Fruit fly (Drosophila melanogaster) whole organism, pupa: ENCODE results near the gene Cad88C.
A peak's percentile ranks its signal among the peaks of the same experiment; 100 is the strongest.

Experiments used
- CG10348 ChIP-seq: fragments of 200-800 bp; sonication (Bioruptor generic); IDR thresholded peaks from 2 replicates; pipeline ENCODE4 v1.3.6; 2022; ENCODE audit warnings: missing biosample characterization, missing genetic modification characterization
- CG12605 ChIP-seq: fragments of 200-800 bp; sonication (Bioruptor generic); IDR thresholded peaks from 2 replicates; pipeline ENCODE4 v1.3.6; 2022; ENCODE audit warnings: missing biosample characterization, missing genetic modification characterization
- CG13204 ChIP-seq: fragments of 200-800 bp; sonication (Bioruptor generic); optimal IDR thresholded peaks from 2 replicates; lab custom pipeline; 2018; ENCODE audit warnings: missing biosample characterization, mild to moderate bottlenecking, missing genetic modification characterization, moderate library complexity
- CG14655 ChIP-seq: fragments of 200-800 bp; sonication (Bioruptor generic); optimal IDR thresholded peaks from 3 replicates; lab custom pipeline; 2017; ENCODE audit warnings: mild to moderate bottlenecking, missing biosample characterization, missing genetic modification reagents, missing genetic modification characterization
- CG15710 ChIP-seq: fragments of 200-800 bp; sonication (Bioruptor generic); optimal IDR thresholded peaks from 2 replicates; lab custom pipeline; 2018; ENCODE audit warnings: missing biosample characterization, mild to moderate bottlenecking, missing genetic modification characterization, moderate library complexity
- CG17806 ChIP-seq: fragments of 200-800 bp; sonication (Bioruptor generic); optimal IDR thresholded peaks from 2 replicates; lab custom pipeline; 2018; ENCODE audit warnings: missing biosample characterization, mild to moderate bottlenecking, missing genetic modification characterization, moderate library complexity
- CG32121 ChIP-seq: fragments of 200-800 bp; sonication (Bioruptor generic); IDR thresholded peaks from 2 replicates; pipeline ENCODE4 v1.3.6; 2022; ENCODE audit warnings: missing biosample characterization, missing genetic modification characterization
- CG34367 ChIP-seq: fragments of 200-800 bp; sonication (Bioruptor generic); optimal IDR thresholded peaks from 2 replicates; lab custom pipeline; 2018; ENCODE audit warnings: missing biosample characterization, mild to moderate bottlenecking, missing genetic modification characterization
- CG4496 ChIP-seq: fragments of 200-800 bp; sonication (Bioruptor generic); IDR thresholded peaks from 3 replicates; pipeline ENCODE4 v1.3.6; 2022; ENCODE audit warnings: missing biosample characterization, missing genetic modification characterization
- CG8159 ChIP-seq: fragments of 200-800 bp; sonication (Bioruptor generic); optimal IDR thresholded peaks from 3 replicates; lab custom pipeline; 2018; ENCODE audit warnings: missing biosample characterization, mild to moderate bottlenecking, missing genetic modification characterization, moderate library complexity
- CG8301 ChIP-seq: fragments of 200-800 bp; sonication (Bioruptor generic); optimal IDR thresholded peaks from 2 replicates; lab custom pipeline; 2018; ENCODE audit warnings: missing biosample characterization, mild to moderate bottlenecking, missing genetic modification characterization
- CG9948 ChIP-seq: fragments of 200-800 bp; sonication (Bioruptor generic); optimal IDR thresholded peaks from 2 replicates; lab custom pipeline; 2018; ENCODE audit warnings: missing biosample characterization, mild to moderate bottlenecking, missing genetic modification characterization, moderate library complexity
- D1 ChIP-seq: fragments of 200-800 bp; sonication (Bioruptor generic); optimal IDR thresholded peaks from 2 replicates; lab custom pipeline; 2018; ENCODE audit warnings: missing biosample characterization, mild to moderate bottlenecking, missing genetic modification characterization, moderate library complexity
- EcR ChIP-seq: fragments of 200-800 bp; sonication (Bioruptor generic); optimal IDR thresholded peaks from 3 replicates; lab custom pipeline; 2019; ENCODE audit warnings: missing biosample characterization, missing genetic modification characterization, mild to moderate bottlenecking, moderate library complexity, missing genetic modification reagents
- Ets98B ChIP-seq: fragments of 200-800 bp; sonication (Bioruptor generic); IDR thresholded peaks from 2 replicates; pipeline ENCODE4 v1.3.6; 2022; ENCODE audit warnings: missing biosample characterization, missing genetic modification characterization
- Pif1A ChIP-seq: fragments of 200-800 bp; sonication (Bioruptor generic); optimal IDR thresholded peaks from 3 replicates; lab custom pipeline; 2016; ENCODE audit warnings: missing biosample characterization, missing genetic modification characterization
- Pif1B ChIP-seq: fragments of 200-800 bp; sonication (Bioruptor generic); optimal IDR thresholded peaks from 3 replicates; lab custom pipeline; 2016; ENCODE audit warnings: missing biosample characterization, missing genetic modification characterization
- Snoo ChIP-seq: fragments of 200-800 bp; sonication (Bioruptor generic); optimal IDR thresholded peaks from 3 replicates; lab custom pipeline; 2017; ENCODE audit warnings: missing biosample characterization, mild to moderate bottlenecking, missing genetic modification characterization, inconsistent platforms
- fd96Ca ChIP-seq: fragments of 200-800 bp; sonication (Bioruptor generic); IDR thresholded peaks from 3 replicates; pipeline ENCODE4 v1.3.6; 2022; ENCODE audit warnings: missing biosample characterization, missing genetic modification characterization
- gl ChIP-seq: fragments of 200-800 bp; sonication (Bioruptor generic); optimal IDR thresholded peaks from 2 replicates; lab custom pipeline; 2018; ENCODE audit warnings: missing biosample characterization, mild to moderate bottlenecking, missing genetic modification characterization
- rn ChIP-seq: fragments of 200-800 bp; sonication (Bioruptor generic); IDR thresholded peaks from 2 replicates; pipeline ENCODE4 v1.3.6; 2022; ENCODE audit warnings: missing biosample characterization, missing genetic modification characterization

Gene Cad88C

dm6 chr3R:14630119-14630623 lies at the start of gene Cad88C:
TSS of gene Cad88C (plus strand) at chr3R:14630478.
- TF ChIP-seq Pif1B (GFP tag; lab: Kevin White, UChicago) (no peak), CG32121 (GFP tag; lab: Robert Waterston, UW) (0 out of 2 replicates have a peak, but pooled peaks have one; percentile 14), CG15710 (no peak), fd96Ca (no peak), CG13204 (GFP tag; lab: Kevin White, UChicago) (no peak), CG17806 (tag; lab: Kevin White, UChicago) (no peak)

dm6 chr3R:14586480-14587443 lies 43.5 kb upstream of the Cad88C start:
- no peak for TF ChIP-seq Pif1B (GFP tag; lab: Kevin White, UChicago)
- TF ChIP-seq CG8301 (tag; lab: Kevin White, UChicago) = no peak
- no peak for TF ChIP-seq Snoo (tag; lab: Kevin White, UChicago)
- TF ChIP-seq CG13204 (GFP tag; lab: Kevin White, UChicago) = no peak
- no peak for TF ChIP-seq CG32121 (GFP tag; lab: Robert Waterston, UW)
- TF ChIP-seq CG10348 (GFP tag; lab: Robert Waterston, UW) = no peak
- TF ChIP-seq Ets98B (GFP tag; lab: Robert Waterston, UW) = no peak
- TF ChIP-seq CG34367 = no peak
- no peak for TF ChIP-seq gl (tag; lab: Kevin White, UChicago)
- TF ChIP-seq, all 21 proteins: peak for 0

- no peak for TF ChIP-seq Pif1B (GFP tag; lab: Kevin White, UChicago)
- TF ChIP-seq CG10348 (GFP tag; lab: Robert Waterston, UW) = no peak
- no peak for TF ChIP-seq Ets98B (GFP tag; lab: Robert Waterston, UW)
- TF ChIP-seq CG12605 (GFP tag; lab: Robert Waterston, UW) = no peak
- TF ChIP-seq EcR (GFP tag; lab: Kevin White, UChicago) = no peak
- no peak for TF ChIP-seq rn (GFP tag; lab: Robert Waterston, UW)
- peak; percentile 12 for TF ChIP-seq Pif1A
- no peak for TF ChIP-seq D1 (tag; lab: Kevin White, UChicago)
- TF ChIP-seq CG32121 (GFP tag; lab: Robert Waterston, UW) = no peak
- peak; percentile 49 for TF ChIP-seq CG14655 (GFP tag; lab: Kevin White, UChicago)
- TF ChIP-seq CG15710 = peak; percentile 17
- peak; percentile 28 for TF ChIP-seq CG8159 (tag; lab: Kevin White, UChicago)
- TF ChIP-seq CG4496 = peak; percentile 65; the same call in 2 of the 3 replicates
- no peak; the same call in 1 of the 3 replicates for TF ChIP-seq fd96Ca
- TF ChIP-seq CG17806 (tag; lab: Kevin White, UChicago) = no peak
- TF ChIP-seq gl (tag; lab: Kevin White, UChicago) = no peak
- no peak for TF ChIP-seq CG13204 (GFP tag; lab: Kevin White, UChicago)
- no peak for TF ChIP-seq Snoo (tag; lab: Kevin White, UChicago)
- TF ChIP-seq CG34367 = no peak
- no peak for TF ChIP-seq CG9948 (tag; lab: Kevin White, UChicago)
- TF ChIP-seq CG8301 (tag; lab: Kevin White, UChicago) = peak; percentile 31
These were observed 40.8 kb upstream of the Cad88C start for dm6 chr3R:14589483-14589882.

dm6 chr3R:14590753-14591535 lies 39.3 kb upstream of the Cad88C start:
- TF ChIP-seq Ets98B (GFP tag; lab: Robert Waterston, UW) (no peak), CG8301 (tag; lab: Kevin White, UChicago) (peak; percentile 71), CG8159 (tag; lab: Kevin White, UChicago) (peak; percentile 83), fd96Ca (no peak), CG9948 (tag; lab: Kevin White, UChicago) (peak; percentile 61), CG34367 (peak; percentile 52), gl (tag; lab: Kevin White, UChicago) (no peak), CG14655 (GFP tag; lab: Kevin White, UChicago) (peak; percentile 73), Pif1A (peak; percentile 36), CG32121 (GFP tag; lab: Robert Waterston, UW) (no peak), Snoo (tag; lab: Kevin White, UChicago) (no peak), CG10348 (GFP tag; lab: Robert Waterston, UW) (no peak), CG12605 (GFP tag; lab: Robert Waterston, UW) (no peak), EcR (GFP tag; lab: Kevin White, UChicago) (no peak), Pif1B (GFP tag; lab: Kevin White, UChicago) (peak; percentile 39), rn (GFP tag; lab: Robert Waterston, UW) (no peak), CG17806 (tag; lab: Kevin White, UChicago) (peak; percentile 71), CG4496 (peak; percentile 57; the same call in 2 of the 3 replicates), CG13204 (GFP tag; lab: Kevin White, UChicago) (peak; percentile 31), CG15710 (peak; percentile 77), D1 (tag; lab: Kevin White, UChicago) (peak; percentile 10)
